Worm (Caenorhabditis elegans) whole organism, late embryonic: ENCODE data around the gene srd-29.

Source experiments
- K02D7.2 ChIP-seq: sonication (generic microtip); optimal IDR thresholded peaks from 2 replicates; lab custom pipeline; 2017; ENCODE audit warnings: mild to moderate bottlenecking, missing genetic modification characterization, missing compliant biosample characterization
- ceh-18 ChIP-seq: sonication (generic microtip); optimal IDR thresholded peaks from 2 replicates; lab custom pipeline; 2016; ENCODE audit warnings: missing genetic modification characterization, missing compliant biosample characterization
- ceh-24 ChIP-seq: sonication (generic microtip); optimal IDR thresholded peaks from 2 replicates; lab custom pipeline; 2016; ENCODE audit warnings: mild to moderate bottlenecking, missing genetic modification characterization, missing compliant biosample characterization
- ceh-31 ChIP-seq: sonication (generic microtip); optimal IDR thresholded peaks from 2 replicates; lab custom pipeline; 2016; ENCODE audit warnings: missing genetic modification characterization, missing compliant biosample characterization
- ceh-34 ChIP-seq: sonication (generic microtip); optimal IDR thresholded peaks from 2 replicates; lab custom pipeline; 2016; ENCODE audit warnings: mild to moderate bottlenecking, missing genetic modification characterization, missing compliant biosample characterization
- ets-4 ChIP-seq: sonication (generic microtip); optimal IDR thresholded peaks from 2 replicates; lab custom pipeline; 2016; ENCODE audit warnings: missing genetic modification characterization, missing compliant biosample characterization
- eyg-1 ChIP-seq: sonication (generic microtip); optimal IDR thresholded peaks from 2 replicates; lab custom pipeline; 2016; ENCODE audit warnings: missing genotype, missing genetic modification characterization, missing compliant biosample characterization
- fkh-10 ChIP-seq: fragments of 150-350 bp; optimal IDR thresholded peaks from 2 replicates; lab custom pipeline; 2014; ENCODE audit warnings: missing biosample characterization, missing genetic modification reagents, missing genetic modification characterization
- fkh-6 ChIP-seq: sonication (generic microtip); optimal IDR thresholded peaks from 2 replicates; lab custom pipeline; 2016; ENCODE audit warnings: missing genetic modification characterization, missing compliant biosample characterization
- lin-11 ChIP-seq: fragments of 200-800 bp; sonication (Bioruptor generic); optimal IDR thresholded peaks from 2 replicates; lab custom pipeline; 2018; ENCODE audit warnings: mild to moderate bottlenecking, missing genetic modification characterization, missing compliant biosample characterization
- nhr-11 ChIP-seq: fragments of 150-350 bp; optimal IDR thresholded peaks from 2 replicates; lab custom pipeline; 2014; ENCODE audit warnings: missing biosample characterization, missing genetic modification characterization
- pha-4 ChIP-seq: fragments of 150-350 bp; optimal IDR thresholded peaks from 2 replicates; lab custom pipeline; 2018; ENCODE audit warnings: missing biosample characterization, missing genetic modification reagents, missing genetic modification characterization
- pros-1 ChIP-seq: fragments of 150-350 bp; optimal IDR thresholded peaks from 2 replicates; lab custom pipeline; 2014; ENCODE audit warnings: missing biosample characterization, missing genetic modification reagents, missing genetic modification characterization
- tbx-2 ChIP-seq: sonication (generic microtip); optimal IDR thresholded peaks from 2 replicates; lab custom pipeline; 2016; ENCODE audit warnings: missing genetic modification characterization, missing compliant biosample characterization

DNA sequence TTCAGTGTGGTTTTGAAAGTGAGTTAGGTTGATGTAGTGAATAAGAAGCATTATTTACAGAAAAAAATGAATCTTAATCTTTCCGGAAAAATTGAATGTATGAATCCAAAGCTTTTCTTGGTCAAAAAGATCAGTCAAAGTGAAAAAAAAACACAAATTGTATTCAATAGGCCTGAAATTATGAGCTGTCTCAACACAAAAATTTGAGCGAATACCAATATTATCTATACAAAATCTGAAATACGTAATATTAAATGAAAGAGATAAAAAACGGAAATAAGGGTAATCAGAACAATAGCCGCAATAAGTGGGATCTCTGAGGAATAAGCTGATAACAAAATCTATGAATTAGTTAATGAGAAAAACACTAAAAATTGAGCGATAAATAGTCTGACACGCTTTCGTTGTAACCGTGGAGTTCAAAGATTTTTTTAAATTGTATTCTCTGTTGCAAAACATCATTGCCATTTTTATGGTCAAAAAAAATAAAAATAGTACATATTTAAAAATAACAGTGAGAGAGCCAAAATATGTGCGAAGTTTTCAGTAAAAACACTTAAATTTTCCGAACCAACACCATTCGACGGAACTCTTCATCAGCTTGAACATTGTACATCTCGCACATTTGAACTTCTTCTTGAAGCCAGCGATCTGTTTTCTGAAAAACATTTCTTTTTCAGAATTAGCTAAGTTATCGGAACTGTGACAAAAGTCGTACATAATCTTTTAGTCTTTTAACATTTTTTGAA lies 48.5 kb downstream of the srd-29 start, which contains the start of gene sre-11:
- TF ChIP-seq ets-4 (tag; lab: Kevin White, UChicago) (no peak), tbx-2 (no peak), ceh-18 (tag; lab: Kevin White, UChicago) (no peak), ceh-24 (tag; lab: Kevin White, UChicago) (no peak), pha-4 (tag; lab: Kevin White, UChicago) (no peak), ceh-34 (tag; lab: Kevin White, UChicago) (no peak), nhr-11 (tag; lab: Kevin White, UChicago) (no peak), lin-11 (tag; lab: Kevin White, UChicago) (no peak), fkh-6 (tag; lab: Kevin White, UChicago) (no peak), pros-1 (tag; lab: Kevin White, UChicago) (no peak), K02D7.2 (tag; lab: Kevin White, UChicago) (no peak), ceh-31 (tag; lab: Kevin White, UChicago) (no peak), eyg-1 (tag; lab: Kevin White, UChicago) (no peak), fkh-10 (no peak)
